Fruit fly (Drosophila melanogaster): ENCODE data around the gene CG18259.

CG18259 gene

DNA sequence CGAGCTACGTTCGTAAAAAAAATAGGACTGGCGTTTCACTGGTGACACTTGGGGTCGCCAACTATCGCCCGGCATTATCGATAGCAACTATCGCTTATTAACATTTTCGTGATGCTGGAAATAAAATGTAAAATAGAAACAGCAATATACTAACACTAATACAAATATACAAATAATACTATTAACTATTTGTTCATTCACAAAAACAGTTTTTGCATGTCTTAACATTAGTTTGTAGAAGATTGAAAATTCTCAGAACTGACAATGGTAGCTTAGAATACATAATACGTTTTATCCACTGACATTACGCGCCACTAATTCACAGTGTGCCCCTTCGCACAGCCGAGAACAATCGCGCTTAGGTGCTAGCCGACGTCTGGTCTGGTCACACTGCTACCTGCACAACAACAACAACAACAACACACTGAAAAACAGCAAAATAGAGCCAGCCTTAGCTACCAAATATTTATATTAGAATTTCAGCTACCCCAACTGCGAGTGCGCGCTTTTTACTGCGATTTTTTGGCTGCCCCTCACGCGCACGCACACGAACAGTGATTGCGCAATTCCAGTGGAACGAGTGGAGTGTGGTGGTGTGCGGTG, 5.0 kb upstream of the CG18259 start, which contains the start of the genes CG6961 and S6KL (continued):
- TF ChIP-seq odd (GFP tag; optimal IDR thresholded peaks at IDR 0.05) (no peak), ato (GFP tag; IDR thresholded peaks at IDR 0.05; ENCODE audit: partially characterized antibody) (no peak; the same call in 1 of the 2 replicates), CG7271 (tag; optimal IDR thresholded peaks at IDR 0.05) (no peak), Fer3 (tag; optimal IDR thresholded peaks at IDR 0.05) (no peak), Nf-YA (GFP tag; IDR thresholded peaks at IDR 0.05) (no peak), Dll (GFP tag; IDR thresholded peaks at IDR 0.05; ENCODE audit: partially characterized antibody) (peak; percentile 86), lbe (GFP tag; optimal IDR thresholded peaks at IDR 0.05) (no peak), H2.0 (GFP tag; IDR thresholded peaks at IDR 0.05) (no peak), hbn (GFP tag; IDR thresholded peaks at IDR 0.05; ENCODE audit: partially characterized antibody) (peak; percentile 68), CG7839 (tag; optimal IDR thresholded peaks at IDR 0.05) (no peak), CG1647 (GFP tag; optimal IDR thresholded peaks at IDR 0.05) (no peak), CG11456 (GFP tag; IDR thresholded peaks at IDR 0.05) (no peak), CG10209 (GFP tag; optimal IDR thresholded peaks at IDR 0.05) (no peak), Xbp1 (GFP tag; optimal IDR thresholded peaks at IDR 0.05) (no peak), scrt (GFP tag; optimal IDR thresholded peaks at IDR 0.05) (no peak), kah (GFP tag; optimal IDR thresholded peaks at IDR 0.05) (no peak), sug (tag; optimal IDR thresholded peaks at IDR 0.05) (peak; percentile 2), Chrac-16 (GFP tag; optimal IDR thresholded peaks at IDR 0.05) (no peak), sim (GFP tag; IDR thresholded peaks at IDR 0.05) (no peak), CG8478 (optimal IDR thresholded peaks at IDR 0.05) (no peak), Sry-δ (GFP tag; optimal IDR thresholded peaks at IDR 0.05) (peak; percentile 86), CG9817 (tag; optimal IDR thresholded peaks at IDR 0.05) (peak; percentile 30), CG7786 (GFP tag; optimal IDR thresholded peaks at IDR 0.05) (no peak), CG18262 (tag; optimal IDR thresholded peaks at IDR 0.05) (no peak), CG31441 (GFP tag; IDR thresholded peaks at IDR 0.05) (0 out of 2 replicates have a peak, but pooled peaks have one; percentile 11), CG8388 (GFP tag; optimal IDR thresholded peaks at IDR 0.05) (no peak), ash1 (GFP tag; optimal IDR thresholded peaks at IDR 0.05) (no peak), gt (GFP tag; IDR thresholded peaks at IDR 0.05) (no peak), wor (GFP tag; IDR thresholded peaks at IDR 0.05) (no peak), Dp (GFP tag; optimal IDR thresholded peaks at IDR 0.05) (peak; percentile 39), CG31365 (tag; optimal IDR thresholded peaks at IDR 0.05) (no peak), CG43689 (GFP tag; IDR thresholded peaks at IDR 0.05) (no peak), CG10366 (GFP tag; IDR thresholded peaks at IDR 0.05) (no peak), Rx (GFP tag; IDR thresholded peaks at IDR 0.05) (no peak), yki (optimal IDR thresholded peaks at IDR 0.05) (no peak), tgo (GFP tag; IDR thresholded peaks at IDR 0.05) (no peak), bab2 (GFP tag; optimal IDR thresholded peaks at IDR 0.05) (no peak), p53 (GFP tag; optimal IDR thresholded peaks at IDR 0.05) (no peak), gsb-n (tag; optimal IDR thresholded peaks at IDR 0.05) (no peak), ab (GFP tag; optimal IDR thresholded peaks at IDR 0.05) (no peak), CG4282 (GFP tag; optimal IDR thresholded peaks at IDR 0.05) (no peak), dm (GFP tag; optimal IDR thresholded peaks at IDR 0.05) (no peak), Vsx1 (GFP tag; optimal IDR thresholded peaks at IDR 0.05) (no peak), ranshi (GFP tag; IDR thresholded peaks at IDR 0.05) (no peak), mld (GFP tag; IDR thresholded peaks at IDR 0.05; ENCODE audit: partially characterized antibody) (peak; percentile 54; the same call in 1 of the 3 replicates), zf30C (GFP tag; optimal IDR thresholded peaks at IDR 0.05) (no peak), Elba2 (GFP tag; optimal IDR thresholded peaks at IDR 0.05) (no peak), trem (tag; optimal IDR thresholded peaks at IDR 0.05) (peak; percentile 56), Tbp (GFP tag; optimal IDR thresholded peaks at IDR 0.05) (no peak), her (GFP tag; optimal IDR thresholded peaks at IDR 0.05) (no peak), CG5953 (GFP tag; IDR thresholded peaks at IDR 0.05) (no peak), jumu (GFP tag; optimal IDR thresholded peaks at IDR 0.05) (no peak)

Data from whole organism, embryonic.